Fruit fly (Drosophila melanogaster) whole organism, embryonic: ENCODE measurements around the gene CG33702.
A peak's percentile ranks its signal among the peaks of the same experiment; 100 is the strongest.

Source experiments
- Blimp-1 ChIP-seq: fragments of 200-800 bp; sonication (Bioruptor generic); optimal IDR thresholded peaks from 3 replicates; lab custom pipeline; 2018; ENCODE audit warnings: missing biosample characterization, missing genetic modification characterization, mild to moderate bottlenecking, moderate library complexity, missing genetic modification reagents
- CG1233 ChIP-seq: fragments of 200-800 bp; sonication (Bioruptor generic); optimal IDR thresholded peaks from 4 replicates; lab custom pipeline; 2018; ENCODE audit warnings: missing biosample characterization, mild to moderate bottlenecking, missing genetic modification characterization
- CG12391 ChIP-seq: fragments of 200-800 bp; sonication (Bioruptor generic); optimal IDR thresholded peaks from 3 replicates; lab custom pipeline; 2018; ENCODE audit warnings: missing biosample characterization, mild to moderate bottlenecking, missing genetic modification characterization, moderate library complexity
- CG12744 ChIP-seq: fragments of 200-800 bp; sonication (Bioruptor generic); optimal IDR thresholded peaks from 2 replicates; lab custom pipeline; 2016; ENCODE audit warnings: missing biosample characterization, missing genetic modification characterization
- CG14860 ChIP-seq: fragments of 200-800 bp; sonication (Bioruptor generic); IDR thresholded peaks from 3 replicates; pipeline ENCODE4 v1.3.6; 2022; ENCODE audit warnings: missing biosample characterization, missing genetic modification characterization; ENCODE audit not compliant: partially characterized antibody
- CG1529 ChIP-seq: fragments of 200-800 bp; sonication (Bioruptor generic); optimal IDR thresholded peaks from 3 replicates; lab custom pipeline; 2018; ENCODE audit warnings: missing biosample characterization, missing genetic modification characterization
- CG15514 ChIP-seq: fragments of 200-800 bp; sonication (Bioruptor generic); optimal IDR thresholded peaks from 3 replicates; lab custom pipeline; 2017; ENCODE audit warnings: missing biosample characterization, missing genetic modification characterization, mild to moderate bottlenecking, moderate library complexity, missing genetic modification reagents
- CG18599 ChIP-seq: fragments of 200-800 bp; sonication (Bioruptor generic); optimal IDR thresholded peaks from 3 replicates; lab custom pipeline; 2017; ENCODE audit warnings: missing biosample characterization, missing genetic modification characterization, mild to moderate bottlenecking, moderate library complexity, missing genetic modification reagents
- CG3281 ChIP-seq: fragments of 200-800 bp; sonication (Bioruptor generic); optimal IDR thresholded peaks from 3 replicates; lab custom pipeline; 2017; ENCODE audit warnings: missing biosample characterization, mild to moderate bottlenecking, missing genetic modification characterization
- CG33557 ChIP-seq: fragments of 200-800 bp; sonication (Bioruptor generic); optimal IDR thresholded peaks from 2 replicates; lab custom pipeline; 2019; ENCODE audit warnings: missing biosample characterization, mild to moderate bottlenecking, missing genetic modification characterization, moderate library complexity
- CG4707 ChIP-seq: fragments of 200-800 bp; sonication (Bioruptor generic); optimal IDR thresholded peaks from 2 replicates; lab custom pipeline; 2018; ENCODE audit warnings: missing biosample characterization, mild to moderate bottlenecking, missing genetic modification characterization, moderate library complexity
- CG5180 ChIP-seq: fragments of 200-800 bp; sonication (Bioruptor generic); optimal IDR thresholded peaks from 3 replicates; lab custom pipeline; 2017; ENCODE audit warnings: missing biosample characterization, missing genetic modification characterization, mild to moderate bottlenecking, moderate library complexity, missing genetic modification reagents
- CG7839 ChIP-seq: fragments of 200-800 bp; sonication (Bioruptor generic); optimal IDR thresholded peaks from 3 replicates; lab custom pipeline; 2018; ENCODE audit warnings: missing biosample characterization, mild to moderate bottlenecking, missing genetic modification characterization, moderate library complexity
- CG9727 ChIP-seq: fragments of 200-800 bp; sonication (Bioruptor generic); optimal IDR thresholded peaks from 3 replicates; lab custom pipeline; 2017; ENCODE audit warnings: missing biosample characterization, mild to moderate bottlenecking, missing genetic modification characterization
- Deaf1 ChIP-seq: fragments of 200-800 bp; optimal IDR thresholded peaks from 3 replicates; lab custom pipeline; 2019; ENCODE audit warnings: missing biosample characterization, mild to moderate bottlenecking, missing genetic modification characterization, moderate library complexity
- ERR ChIP-seq: fragments of 200-800 bp; sonication (Bioruptor generic); optimal IDR thresholded peaks from 2 replicates; lab custom pipeline; 2016; ENCODE audit warnings: missing biosample characterization, missing genetic modification characterization
- HLH54F ChIP-seq: fragments of 200-800 bp; sonication (Bioruptor generic); optimal IDR thresholded peaks from 3 replicates; lab custom pipeline; 2016; ENCODE audit warnings: missing biosample characterization, missing genetic modification characterization
- Hmr ChIP-seq: fragments of 200-800 bp; sonication (Bioruptor generic); optimal IDR thresholded peaks from 3 replicates; lab custom pipeline; 2017; ENCODE audit warnings: mild to moderate bottlenecking, missing biosample characterization, missing genetic modification reagents, missing genetic modification characterization
- Hr78 ChIP-seq, 2 experiments: fragments of 200-800 bp in 1 of 2; fragments of >200 bp in 1 of 2; sonication (Bioruptor generic) in 1 of 2; optimal IDR thresholded peaks; 2 replicates each; lab custom pipeline; 2017 to 2019; ENCODE audit warnings: missing biosample characterization in 2 of 2, missing genetic modification characterization in 2 of 2, mild to moderate bottlenecking in 1 of 2, moderate library complexity in 1 of 2
- Med ChIP-seq: fragments of 200-800 bp; sonication (Bioruptor generic); peaks from one replicate; lab custom pipeline; 2016; ENCODE audit warnings: missing biosample characterization, missing genetic modification characterization, mild to moderate bottlenecking, inconsistent platforms, moderate library complexity
- Mrtf ChIP-seq: fragments of 200-800 bp; sonication (Bioruptor generic); IDR thresholded peaks from 3 replicates; pipeline ENCODE4 v1.3.6; 2022; ENCODE audit warnings: missing biosample characterization, missing genetic modification characterization
- NK7.1 ChIP-seq: fragments of 200-800 bp; sonication (Bioruptor generic); optimal IDR thresholded peaks from 3 replicates; lab custom pipeline; 2016; ENCODE audit warnings: missing biosample characterization, missing genetic modification characterization
- Nf-YC ChIP-seq: fragments of 200-800 bp; optimal IDR thresholded peaks from 3 replicates; lab custom pipeline; 2019; ENCODE audit warnings: missing biosample characterization, mild to moderate bottlenecking, missing genetic modification characterization, moderate library complexity
- Sox102F ChIP-seq: fragments of 200-800 bp; sonication (Bioruptor generic); optimal IDR thresholded peaks from 2 replicates; lab custom pipeline; 2018; ENCODE audit warnings: missing biosample characterization, mild to moderate bottlenecking, missing genetic modification characterization, moderate library complexity
- abd-A ChIP-seq: fragments of 200-800 bp; sonication (Bioruptor generic); optimal IDR thresholded peaks from 3 replicates; lab custom pipeline; 2019; ENCODE audit warnings: missing biosample characterization, mild to moderate bottlenecking, missing genetic modification characterization, moderate library complexity
- az2 ChIP-seq: fragments of 200-800 bp; sonication (Bioruptor generic); optimal IDR thresholded peaks from 3 replicates; lab custom pipeline; 2016; ENCODE audit warnings: missing biosample characterization, missing genetic modification characterization
- grn ChIP-seq: fragments of 200-800 bp; sonication (Bioruptor generic); optimal IDR thresholded peaks from 3 replicates; lab custom pipeline; 2017; ENCODE audit warnings: missing biosample characterization, missing genetic modification characterization
- mirr ChIP-seq: fragments of 200-800 bp; sonication (Bioruptor generic); optimal IDR thresholded peaks from 3 replicates; lab custom pipeline; 2018; ENCODE audit warnings: missing biosample characterization, mild to moderate bottlenecking, missing genetic modification characterization
- sd ChIP-seq: fragments of 200-800 bp; sonication (Bioruptor generic); optimal IDR thresholded peaks from 3 replicates; lab custom pipeline; 2018; ENCODE audit warnings: missing biosample characterization, mild to moderate bottlenecking, missing genetic modification characterization, moderate library complexity
- sna ChIP-seq: fragments of 200-800 bp; sonication (Bioruptor generic); IDR thresholded peaks from 2 replicates; pipeline ENCODE4 v1.3.6; 2022; ENCODE audit warnings: missing biosample characterization, missing genetic modification characterization; ENCODE audit not compliant: partially characterized antibody
- tap ChIP-seq: fragments of 200-800 bp; optimal IDR thresholded peaks from 3 replicates; lab custom pipeline; 2019; ENCODE audit warnings: missing biosample characterization, mild to moderate bottlenecking, missing genetic modification characterization, moderate library complexity
- wek ChIP-seq: fragments of 200-800 bp; sonication (Bioruptor generic); optimal IDR thresholded peaks from 3 replicates; lab custom pipeline; 2018; ENCODE audit warnings: missing biosample characterization, mild to moderate bottlenecking, missing genetic modification characterization, moderate library complexity

Gene CG33702

DNA sequence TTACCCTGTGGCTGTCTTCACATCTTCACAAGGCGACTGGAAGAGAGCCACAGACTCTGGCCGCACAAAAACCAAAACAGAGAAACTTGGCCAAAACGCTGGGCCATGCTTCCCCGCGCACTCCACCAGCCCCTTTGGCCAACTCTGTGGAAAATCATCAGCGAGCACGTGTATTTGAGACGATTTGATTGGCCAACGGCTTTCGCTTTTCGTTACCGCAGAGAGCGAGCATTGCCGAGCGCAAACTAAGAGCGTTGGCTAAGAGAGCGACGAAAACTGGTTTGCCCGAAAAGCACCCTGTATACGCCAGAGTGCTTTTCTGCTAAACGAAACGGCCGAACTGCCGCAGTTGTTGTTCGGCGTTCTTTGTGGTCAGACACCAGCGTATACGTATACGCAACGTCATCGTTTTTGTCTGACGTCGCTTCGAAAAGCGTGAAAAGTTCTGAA, 33.7 kb upstream of the CG33702 start, which contains the start of gene CG42673 (continued):
- no peak for TF ChIP-seq wek
- TF ChIP-seq HLH54F (GFP tag; lab: Kevin White, UChicago) = no peak
- TF ChIP-seq ERR (GFP tag; lab: Kevin White, UChicago) = no peak
- no peak for TF ChIP-seq Mrtf (GFP tag; lab: Robert Waterston, UW)
- no peak for TF ChIP-seq CG9727 (GFP tag; lab: Kevin White, UChicago)
- no peak for TF ChIP-seq CG1233 (GFP tag; lab: Kevin White, UChicago)
- peak; percentile 99 for TF ChIP-seq Nf-YC (tag; lab: Kevin White, UChicago)

DNA sequence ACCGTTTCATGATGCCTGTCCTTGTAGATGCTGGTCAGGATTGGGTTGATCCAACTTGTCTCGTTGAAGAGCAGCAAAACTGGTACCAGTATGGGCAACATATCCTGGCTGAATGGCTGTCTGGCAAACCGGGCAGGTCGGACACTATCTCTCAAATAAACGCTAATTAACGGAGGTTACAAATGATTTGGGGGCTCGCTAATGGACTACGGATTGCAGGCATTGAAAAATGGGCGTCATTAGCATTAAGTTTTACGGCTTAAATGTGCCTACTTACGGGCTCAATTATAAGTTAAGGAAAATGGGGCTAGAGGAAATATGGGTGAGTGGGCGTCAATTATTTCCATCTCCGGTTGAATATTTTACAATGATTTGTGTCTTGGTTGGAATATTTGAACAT, 30.7 kb upstream of the CG33702 start, which contains the start of gene Ir67a:
Gene Ir67a, minus strand, starts transcription at position 101 of the 400 bp plus-strand sequence.
- TF ChIP-seq Hr78 (GFP tag; optimal IDR thresholded peaks at IDR 0.05; lab: Kevin White, UChicago) = no peak
- no peak for TF ChIP-seq NK7.1 (GFP tag; lab: Kevin White, UChicago)
- no peak for TF ChIP-seq tap (tag; lab: Kevin White, UChicago)
- no peak for TF ChIP-seq CG12391
- TF ChIP-seq CG33557 (GFP tag; lab: Kevin White, UChicago) = no peak
- TF ChIP-seq Sox102F (GFP tag; lab: Kevin White, UChicago) = no peak
- TF ChIP-seq CG1529 = no peak
- no peak for TF ChIP-seq az2 (GFP tag; lab: Kevin White, UChicago)
- no peak for TF ChIP-seq CG7839 (tag; lab: Kevin White, UChicago)
- no peak for TF ChIP-seq CG3281 (GFP tag; lab: Kevin White, UChicago)
- no peak for TF ChIP-seq CG4707
- TF ChIP-seq CG5180 (GFP tag; lab: Kevin White, UChicago) = no peak
- no peak for TF ChIP-seq grn (GFP tag; lab: Kevin White, UChicago)
- TF ChIP-seq sna = no peak
- TF ChIP-seq CG15514 (GFP tag; lab: Kevin White, UChicago) = no peak

DNA sequence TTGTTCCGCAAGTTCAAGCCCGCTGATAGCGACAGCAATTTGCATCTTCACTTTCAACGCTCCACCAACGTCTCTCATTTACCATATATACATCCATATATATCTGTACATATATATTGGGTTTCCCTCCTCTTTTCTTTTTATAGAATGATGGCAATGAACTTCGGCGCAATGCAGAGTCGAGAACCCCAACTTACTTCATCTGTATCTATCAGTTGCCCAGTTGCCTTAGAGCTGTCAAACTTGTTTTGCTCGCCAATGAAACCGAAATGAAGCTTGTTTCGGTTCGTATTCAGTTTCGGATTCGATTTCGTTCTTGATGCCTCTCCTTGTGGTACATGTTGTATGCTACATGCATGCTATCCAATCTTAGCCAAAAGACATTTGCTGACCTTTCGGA, 15.6 kb upstream of the CG33702 start, which contains the start of gene Or67a:
Gene Or67a, plus strand, starts transcription at position 233 of the 400 bp plus-strand sequence.
- TF ChIP-seq CG14860 (GFP tag; lab: Robert Waterston, UW) (no peak), Blimp-1 (GFP tag; lab: Kevin White, UChicago) (peak; percentile 95), sd (tag; lab: Kevin White, UChicago) (no peak), Deaf1 (peak; percentile 16), CG33557 (GFP tag; lab: Kevin White, UChicago) (peak; percentile 15)

DNA sequence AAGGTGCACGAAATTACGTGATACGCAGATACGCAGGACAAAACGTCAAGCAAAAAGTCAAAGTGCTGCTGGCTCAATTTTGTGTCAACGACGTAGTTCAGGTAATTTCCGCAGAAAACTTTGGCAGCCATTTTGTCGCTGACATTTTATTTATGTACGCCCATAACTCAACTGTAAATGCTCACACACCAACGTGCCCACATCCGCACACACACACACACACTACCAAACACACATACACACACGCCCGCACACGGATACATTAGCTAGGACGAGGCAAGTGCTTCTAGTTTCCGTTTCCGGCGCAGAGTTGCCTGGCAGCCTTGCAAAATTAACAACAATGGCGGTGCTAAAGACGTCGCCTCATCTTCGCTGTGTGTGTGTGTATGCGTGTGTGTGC, 12.2 kb upstream of the CG33702 start, which contains the start of gene CG33700:
Gene CG33700, minus strand, starts transcription at position 101 of the 400 bp plus-strand sequence.
- TF ChIP-seq Hmr (GFP tag; lab: Kevin White, UChicago) (peak; percentile 9), CG33557 (GFP tag; lab: Kevin White, UChicago) (no peak), CG18599 (GFP tag; lab: Kevin White, UChicago) (peak; percentile 14), CG12744 (GFP tag; lab: Kevin White, UChicago) (no peak), Med (peak; percentile 24), mirr (GFP tag; lab: Kevin White, UChicago) (peak; percentile 16), abd-A (tag; lab: Kevin White, UChicago) (peak; percentile 24)
